Worm (Caenorhabditis elegans) whole organism, L4 larva: ENCODE measurements around the gene rnr-1.

ENCODE experiments used
- Y5F2A.4 ChIP-seq: fragments of 200-800 bp; sonication (Bioruptor generic); optimal IDR thresholded peaks from 2 replicates; lab custom pipeline; 2018; ENCODE audit warnings: mild to moderate bottlenecking, missing genetic modification characterization, missing compliant biosample characterization
- fos-1 ChIP-seq: fragments of 150-350 bp; optimal IDR thresholded peaks from 2 replicates; lab custom pipeline; 2014; ENCODE audit warnings: missing biosample characterization, missing genetic modification characterization
- lin-15B ChIP-seq: fragments of 150-350 bp; sonication (generic microtip); optimal IDR thresholded peaks from 3 replicates; lab custom pipeline; 2014; ENCODE audit warnings: missing biosample characterization, missing genetic modification characterization
- mep-1 ChIP-seq: fragments of 150-350 bp; sonication (generic microtip); optimal IDR thresholded peaks from 3 replicates; lab custom pipeline; 2014; ENCODE audit warnings: missing biosample characterization, missing genetic modification characterization

DNA sequence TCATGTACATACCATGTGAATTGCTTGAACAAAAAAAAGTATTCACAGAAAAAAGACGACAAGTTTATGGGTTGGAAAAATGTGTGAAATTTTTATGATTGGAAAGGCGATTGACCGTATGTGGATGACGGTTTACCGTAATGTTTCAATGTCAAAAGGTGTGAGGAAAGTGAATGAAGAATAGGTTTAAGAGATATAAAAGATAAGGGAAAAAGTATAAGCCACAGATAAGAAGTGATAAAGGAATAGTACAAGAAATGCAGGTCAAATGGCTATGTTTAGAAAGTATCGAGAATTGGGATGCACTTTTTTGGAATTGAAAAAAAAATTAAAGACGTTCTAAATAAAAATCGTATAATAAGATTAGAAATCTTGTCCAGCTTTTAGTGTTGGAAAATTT is 49.2 kb upstream of the rnr-1 start:
- TF ChIP-seq lin-15B (tag; lab: Kevin White, UChicago) (no peak), fos-1 (tag; lab: Kevin White, UChicago) (no peak), Y5F2A.4 (GFP tag; lab: Kevin White, UChicago) (no peak), mep-1 (tag; lab: Kevin White, UChicago) (no peak)
